Fruit fly (Drosophila melanogaster) whole organism, embryonic: ENCODE results near the gene CG13360.

Experiments used
- Atf3 ChIP-seq: fragments of 200-800 bp; sonication (Bioruptor generic); optimal IDR thresholded peaks from 3 replicates; lab custom pipeline; 2016; ENCODE audit warnings: missing biosample characterization, missing genetic modification characterization
- CG10462 ChIP-seq: fragments of 200-800 bp; sonication (Bioruptor generic); optimal IDR thresholded peaks from 2 replicates; lab custom pipeline; 2016; ENCODE audit warnings: missing biosample characterization, missing genetic modification characterization
- CG10979 ChIP-seq: fragments of 200-800 bp; sonication (Bioruptor generic); optimal IDR thresholded peaks from 2 replicates; lab custom pipeline; 2018; ENCODE audit warnings: missing biosample characterization, mild to moderate bottlenecking, missing genetic modification characterization, moderate library complexity
- CG11560 ChIP-seq: fragments of 200-800 bp; sonication (Bioruptor generic); IDR thresholded peaks from 3 replicates; pipeline ENCODE4 v1.3.6; 2022; ENCODE audit warnings: missing biosample characterization, missing genetic modification characterization
- CG13775 ChIP-seq: fragments of 200-800 bp; sonication (Bioruptor generic); optimal IDR thresholded peaks from 3 replicates; lab custom pipeline; 2017; ENCODE audit warnings: missing biosample characterization, mild to moderate bottlenecking, missing genetic modification characterization
- CG1792 ChIP-seq: fragments of 200-800 bp; sonication (Bioruptor generic); optimal IDR thresholded peaks from 2 replicates; lab custom pipeline; 2016; ENCODE audit warnings: missing biosample characterization, missing genetic modification characterization
- CG2116 ChIP-seq: fragments of 200-800 bp; sonication (Bioruptor generic); optimal IDR thresholded peaks from 3 replicates; lab custom pipeline; 2018; ENCODE audit warnings: missing biosample characterization, mild to moderate bottlenecking, missing genetic modification characterization
- CG2199 ChIP-seq: fragments of 200-800 bp; sonication (Bioruptor generic); IDR thresholded peaks from 3 replicates; pipeline ENCODE4 v1.3.6; 2022; ENCODE audit warnings: missing biosample characterization, missing genetic modification characterization
- CG31365 ChIP-seq: fragments of 200-800 bp; sonication (Bioruptor generic); optimal IDR thresholded peaks from 2 replicates; lab custom pipeline; 2018; ENCODE audit warnings: missing biosample characterization, mild to moderate bottlenecking, missing genetic modification characterization
- CG3281 ChIP-seq: fragments of 200-800 bp; sonication (Bioruptor generic); optimal IDR thresholded peaks from 3 replicates; lab custom pipeline; 2017; ENCODE audit warnings: missing biosample characterization, mild to moderate bottlenecking, missing genetic modification characterization
- CG34422 ChIP-seq: fragments of 200-800 bp; sonication (Bioruptor generic); IDR thresholded peaks from 3 replicates; pipeline ENCODE4 v1.3.6; 2022; ENCODE audit warnings: missing biosample characterization, missing genetic modification characterization
- CG42726 ChIP-seq: fragments of 200-800 bp; sonication (Bioruptor generic); IDR thresholded peaks from 2 replicates; pipeline ENCODE4 v1.3.6; 2022; ENCODE audit warnings: missing biosample characterization, missing genetic modification characterization; ENCODE audit not compliant: partially characterized antibody
- CG4730 ChIP-seq: fragments of 200-800 bp; sonication (Bioruptor generic); IDR thresholded peaks from 2 replicates; pipeline ENCODE4 v1.3.6; 2022; ENCODE audit warnings: missing biosample characterization, missing genetic modification characterization
- CG6254 ChIP-seq: fragments of 200-800 bp; sonication (Bioruptor generic); optimal IDR thresholded peaks from 3 replicates; lab custom pipeline; 2017; ENCODE audit warnings: mild to moderate bottlenecking, missing biosample characterization, missing genetic modification reagents, missing genetic modification characterization
- CG6654 ChIP-seq: fragments of 200-800 bp; sonication (Bioruptor generic); optimal IDR thresholded peaks from 2 replicates; lab custom pipeline; 2017; ENCODE audit warnings: missing biosample characterization, mild to moderate bottlenecking, missing genetic modification characterization
- CG7745 ChIP-seq: fragments of 200-800 bp; sonication (Bioruptor generic); optimal IDR thresholded peaks from 2 replicates; lab custom pipeline; 2018; ENCODE audit warnings: missing biosample characterization, mild to moderate bottlenecking, missing genetic modification characterization, moderate library complexity
- CG8281 ChIP-seq: fragments of 200-800 bp; sonication (Bioruptor generic); optimal IDR thresholded peaks from 2 replicates; lab custom pipeline; 2018; ENCODE audit warnings: missing biosample characterization, mild to moderate bottlenecking, missing genetic modification characterization, moderate library complexity
- CG8388 ChIP-seq: fragments of 200-800 bp; sonication (Bioruptor generic); optimal IDR thresholded peaks from 2 replicates; lab custom pipeline; 2019; ENCODE audit warnings: missing biosample characterization, mild to moderate bottlenecking, missing genetic modification characterization, moderate library complexity
- CG9437 ChIP-seq: fragments of 200-800 bp; sonication (Bioruptor generic); optimal IDR thresholded peaks from 2 replicates; lab custom pipeline; 2018; ENCODE audit warnings: missing biosample characterization, mild to moderate bottlenecking, missing genetic modification characterization
- CG9932 ChIP-seq: fragments of 200-800 bp; sonication (Bioruptor generic); IDR thresholded peaks from 2 replicates; pipeline ENCODE4 v1.3.6; 2022; ENCODE audit warnings: missing biosample characterization, missing genetic modification characterization
- Dad ChIP-seq: fragments of 200-800 bp; sonication (Bioruptor generic); optimal IDR thresholded peaks from 3 replicates; lab custom pipeline; 2016; ENCODE audit warnings: missing biosample characterization, missing genetic modification characterization
- Deaf1 ChIP-seq: fragments of 200-800 bp; optimal IDR thresholded peaks from 3 replicates; lab custom pipeline; 2019; ENCODE audit warnings: missing biosample characterization, mild to moderate bottlenecking, missing genetic modification characterization, moderate library complexity
- Dek ChIP-seq: fragments of 200-800 bp; sonication (Bioruptor generic); optimal IDR thresholded peaks from 3 replicates; lab custom pipeline; 2019; ENCODE audit warnings: missing biosample characterization, mild to moderate bottlenecking, missing genetic modification characterization, moderate library complexity
- HLH3B ChIP-seq: fragments of 200-800 bp; sonication (Bioruptor generic); IDR thresholded peaks from 2 replicates; pipeline ENCODE4 v1.3.6; 2022; ENCODE audit warnings: missing biosample characterization, missing genetic modification characterization
- Mad ChIP-seq: fragments of 200-800 bp; sonication (Bioruptor generic); optimal IDR thresholded peaks from 2 replicates; lab custom pipeline; 2016; ENCODE audit warnings: missing biosample characterization, missing genetic modification characterization
- Six4 ChIP-seq: fragments of 200-800 bp; sonication (Bioruptor generic); optimal IDR thresholded peaks from 2 replicates; lab custom pipeline; 2016; ENCODE audit warnings: missing biosample characterization, missing genetic modification characterization
- Ssrp ChIP-seq: fragments of 200-800 bp; sonication (Bioruptor generic); optimal IDR thresholded peaks from 2 replicates; lab custom pipeline; 2018; ENCODE audit warnings: missing biosample characterization, mild to moderate bottlenecking, missing genetic modification characterization, moderate library complexity
- Taf1 ChIP-seq: fragments of 200-800 bp; sonication (Bioruptor generic); IDR thresholded peaks from 2 replicates; pipeline ENCODE4 v1.3.6; 2022; ENCODE audit warnings: missing biosample characterization, missing genetic modification characterization
- bbx ChIP-seq: fragments of 200-800 bp; sonication (Bioruptor generic); IDR thresholded peaks from 2 replicates; pipeline ENCODE4 v1.3.6; 2022; ENCODE audit warnings: missing biosample characterization, missing genetic modification characterization; ENCODE audit not compliant: partially characterized antibody
- bowl ChIP-seq: fragments of 200-800 bp; sonication (Bioruptor generic); IDR thresholded peaks from 2 replicates; pipeline ENCODE4 v1.3.6; 2022; ENCODE audit warnings: missing biosample characterization, missing genetic modification characterization
- btn ChIP-seq: fragments of 200-800 bp; sonication (Bioruptor generic); optimal IDR thresholded peaks from 2 replicates; lab custom pipeline; 2016; ENCODE audit warnings: missing biosample characterization, missing genetic modification characterization
- chn ChIP-seq: fragments of 200-800 bp; sonication (Bioruptor generic); optimal IDR thresholded peaks from 2 replicates; lab custom pipeline; 2016; ENCODE audit warnings: missing biosample characterization, missing genetic modification characterization
- exex ChIP-seq: fragments of 200-800 bp; sonication (Bioruptor generic); optimal IDR thresholded peaks from 4 replicates; lab custom pipeline; 2018; ENCODE audit warnings: missing biosample characterization, mild to moderate bottlenecking, missing genetic modification characterization, moderate library complexity
- eyg ChIP-seq: fragments of 200-800 bp; sonication (Bioruptor generic); optimal IDR thresholded peaks from 3 replicates; lab custom pipeline; 2016; ENCODE audit warnings: missing biosample characterization, missing genetic modification characterization
- ftz-f1 ChIP-seq: fragments of 200-800 bp; sonication (Bioruptor generic); optimal IDR thresholded peaks from 2 replicates; lab custom pipeline; 2016; ENCODE audit warnings: missing biosample characterization, missing genetic modification characterization
- gsb-n ChIP-seq: fragments of 200-800 bp; sonication (Bioruptor generic); optimal IDR thresholded peaks from 3 replicates; lab custom pipeline; 2018; ENCODE audit warnings: missing biosample characterization, mild to moderate bottlenecking, missing genetic modification characterization
- h ChIP-seq: fragments of >200 bp; optimal IDR thresholded peaks from 2 replicates; lab custom pipeline; 2017
- hbn ChIP-seq: fragments of 200-800 bp; sonication (Bioruptor generic); IDR thresholded peaks from 2 replicates; pipeline ENCODE4 v1.3.6; 2022; ENCODE audit warnings: missing biosample characterization, missing genetic modification characterization; ENCODE audit not compliant: partially characterized antibody
- kni ChIP-seq: fragments of 200-800 bp; sonication (Bioruptor generic); optimal IDR thresholded peaks from 3 replicates; lab custom pipeline; 2017; ENCODE audit warnings: mild to moderate bottlenecking, missing biosample characterization, missing genetic modification reagents, missing genetic modification characterization
- lab ChIP-seq: fragments of 200-800 bp; sonication (Bioruptor generic); optimal IDR thresholded peaks from 3 replicates; lab custom pipeline; 2017; ENCODE audit warnings: missing biosample characterization, missing genetic modification characterization, mild to moderate bottlenecking, moderate library complexity, missing genetic modification reagents
- mam ChIP-seq: fragments of 200-800 bp; sonication (Bioruptor generic); optimal IDR thresholded peaks from 3 replicates; lab custom pipeline; 2016; ENCODE audit warnings: missing biosample characterization, missing genetic modification characterization
- mld ChIP-seq: fragments of 200-800 bp; sonication (Bioruptor generic); IDR thresholded peaks from 3 replicates; pipeline ENCODE4 v1.3.6; 2022; ENCODE audit warnings: missing biosample characterization, missing genetic modification characterization; ENCODE audit not compliant: partially characterized antibody
- oc ChIP-seq: fragments of 200-800 bp; sonication (Bioruptor generic); optimal IDR thresholded peaks from 2 replicates; lab custom pipeline; 2018; ENCODE audit warnings: missing biosample characterization, mild to moderate bottlenecking, missing genetic modification characterization, moderate library complexity
- otp ChIP-seq: fragments of 200-800 bp; sonication (Bioruptor generic); IDR thresholded peaks from 3 replicates; pipeline ENCODE4, ENCODE4 v1.3.6; 2022; ENCODE audit warnings: missing biosample characterization, missing genetic modification characterization
- sd ChIP-seq: fragments of 200-800 bp; sonication (Bioruptor generic); optimal IDR thresholded peaks from 3 replicates; lab custom pipeline; 2018; ENCODE audit warnings: missing biosample characterization, mild to moderate bottlenecking, missing genetic modification characterization, moderate library complexity
- sisA ChIP-seq: fragments of 200-800 bp; sonication (Bioruptor generic); IDR thresholded peaks from 2 replicates; pipeline ENCODE4 v1.3.6; 2022; ENCODE audit warnings: missing biosample characterization, missing genetic modification characterization
- slou ChIP-seq: fragments of 200-800 bp; sonication (Bioruptor generic); optimal IDR thresholded peaks from 3 replicates; lab custom pipeline; 2016; ENCODE audit warnings: missing biosample characterization, missing genetic modification characterization
- so ChIP-seq: fragments of 200-800 bp; sonication (Bioruptor generic); IDR thresholded peaks from 3 replicates; pipeline ENCODE4 v1.3.6; 2022; ENCODE audit warnings: missing biosample characterization, missing genetic modification characterization
- tup ChIP-seq: fragments of 200-800 bp; sonication (Bioruptor generic); optimal IDR thresholded peaks from 2 replicates; lab custom pipeline; 2016; ENCODE audit warnings: missing biosample characterization, mild to moderate bottlenecking, missing genetic modification characterization, moderate library complexity
- vvl ChIP-seq: fragments of 200-800 bp; sonication (Bioruptor generic); IDR thresholded peaks from 2 replicates; pipeline ENCODE4 v1.3.6; 2022; ENCODE audit warnings: missing biosample characterization, missing genetic modification characterization

CG13360 gene

DNA sequence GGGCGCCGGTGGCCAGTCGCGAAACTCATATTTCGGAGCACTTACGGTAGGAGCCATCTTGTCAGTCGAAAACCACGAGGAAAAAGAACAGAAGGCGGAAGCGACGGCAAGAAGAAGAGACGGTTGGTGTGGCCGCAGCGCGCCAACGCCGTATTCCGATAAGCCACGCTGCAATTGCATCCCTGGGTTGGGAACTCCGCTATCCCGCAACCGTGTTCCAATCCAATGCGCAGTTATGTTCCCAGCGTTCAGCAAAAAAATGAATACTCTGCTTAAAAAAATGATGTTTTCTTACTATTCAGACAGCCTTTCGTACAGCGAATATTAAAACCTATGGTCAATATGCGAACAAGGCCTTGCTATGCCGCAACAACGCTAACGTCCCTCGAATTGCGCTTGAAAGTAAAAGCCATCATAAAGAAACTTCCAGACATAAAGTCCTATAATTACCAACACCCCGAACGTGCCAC is 24.8 kb downstream of the CG13360 start, which contains the start of gene RpL22 (continued):
- TF ChIP-seq CG2199 (GFP tag; lab: Robert Waterston, UW) (peak; percentile 89), sd (tag; lab: Kevin White, UChicago) (peak; percentile 57), Atf3 (GFP tag; lab: Kevin White, UChicago) (peak; percentile 71), mam (peak; percentile 73), chn (GFP tag; lab: Kevin White, UChicago) (peak; percentile 82), so (GFP tag; lab: Robert Waterston, UW) (peak; percentile 81), CG9437 (GFP tag; lab: Kevin White, UChicago) (peak; percentile 65), CG4730 (GFP tag; lab: Robert Waterston, UW) (peak; percentile 71), Taf1 (GFP tag; lab: Robert Waterston, UW) (peak; percentile 46; the same call in 1 of the 2 replicates), CG11560 (tag; lab: Robert Waterston, UW) (peak; percentile 82), bowl (GFP tag; lab: Robert Waterston, UW) (peak; percentile 69; the same call in 1 of the 2 replicates), CG10979 (tag; lab: Kevin White, UChicago) (peak; percentile 72), CG6254 (GFP tag; lab: Kevin White, UChicago) (peak; percentile 79), CG8388 (peak; percentile 69), CG6654 (peak; percentile 75), CG31365 (peak; percentile 83), h (lab: Kevin White, UChicago) (no peak), otp (GFP tag; lab: Robert Waterston, UW) (peak; percentile 90), Dek (tag; lab: Kevin White, UChicago) (peak; percentile 82), Mad (GFP tag; lab: Kevin White, UChicago) (peak; percentile 92), CG10462 (GFP tag; lab: Kevin White, UChicago) (peak; percentile 57), Dad (GFP tag; lab: Kevin White, UChicago) (peak; percentile 88), oc (peak; percentile 73), btn (peak; percentile 85), CG7745 (no peak), HLH3B (GFP tag; lab: Robert Waterston, UW) (peak; percentile 75), tup (GFP tag; lab: Kevin White, UChicago) (peak; percentile 75), kni (GFP tag; lab: Kevin White, UChicago) (peak; percentile 72), bbx (GFP tag; lab: Robert Waterston, UW) (0 out of 2 replicates have a peak, but pooled peaks have one; percentile 9), CG3281 (GFP tag; lab: Kevin White, UChicago) (peak; percentile 86), CG8281 (tag; lab: Kevin White, UChicago) (peak; percentile 35), Deaf1 (peak; percentile 54), CG13775 (GFP tag; lab: Kevin White, UChicago) (peak; percentile 94), CG9932 (GFP tag; lab: Robert Waterston, UW) (peak; percentile 80), gsb-n (tag; lab: Kevin White, UChicago) (peak; percentile 80), CG34422 (GFP tag; lab: Robert Waterston, UW) (peak; percentile 83), CG1792 (GFP tag; lab: Kevin White, UChicago) (peak; percentile 87), eyg (GFP tag; lab: Kevin White, UChicago) (peak; percentile 83), sisA (GFP tag; lab: Robert Waterston, UW) (peak; percentile 44; the same call in 1 of the 2 replicates), Six4 (GFP tag; lab: Kevin White, UChicago) (peak; percentile 80), CG2116 (GFP tag; lab: Kevin White, UChicago) (peak; percentile 99), Ssrp (tag; lab: Kevin White, UChicago) (peak; percentile 36), vvl (GFP tag; lab: Robert Waterston, UW) (peak; percentile 92), hbn (GFP tag; lab: Robert Waterston, UW) (no peak), slou (GFP tag; lab: Kevin White, UChicago) (peak; percentile 86), lab (peak; percentile 97), CG42726 (GFP tag; lab: Robert Waterston, UW) (no peak), ftz-f1 (GFP tag; lab: Kevin White, UChicago) (peak; percentile 82), exex (tag; lab: Kevin White, UChicago) (peak; percentile 52), mld (GFP tag; lab: Robert Waterston, UW) (no peak)
